Worm (Caenorhabditis elegans) whole organism, L1 larva: Measurements from ENCODE around the gene rpi-1.

Experiments
- C04F5.9 ChIP-seq: sonication (generic microtip); optimal IDR thresholded peaks from 2 replicates; lab custom pipeline; 2016; ENCODE audit warnings: missing genetic modification characterization, missing compliant biosample characterization
- C16A3.4 ChIP-seq: fragments of 150-350 bp; optimal IDR thresholded peaks from 2 replicates; lab custom pipeline; 2014; ENCODE audit warnings: missing biosample characterization, missing genetic modification characterization
- C34B4.2 ChIP-seq: sonication (generic microtip); optimal IDR thresholded peaks from 2 replicates; lab custom pipeline; 2017; ENCODE audit warnings: mild to moderate bottlenecking, missing genetic modification characterization, missing compliant biosample characterization
- Y116A8C.19 ChIP-seq: sonication (generic microtip); optimal IDR thresholded peaks from 2 replicates; lab custom pipeline; 2016; ENCODE audit warnings: missing compliant biosample characterization, missing genetic modification characterization, borderline replicate concordance
- aly-2 ChIP-seq: fragments of 150-350 bp; optimal IDR thresholded peaks from 2 replicates; lab custom pipeline; 2014; ENCODE audit warnings: missing biosample characterization, missing genetic modification characterization
- ama-1 ChIP-seq: fragments of 150-350 bp; optimal IDR thresholded peaks from 2 replicates; lab custom pipeline; 2014
- ceh-8 ChIP-seq: fragments of 200-800 bp; sonication (Bioruptor generic); optimal IDR thresholded peaks from 2 replicates; lab custom pipeline; 2018; ENCODE audit warnings: mild to moderate bottlenecking, missing genetic modification characterization, moderate library complexity, missing compliant biosample characterization
- ceh-82 ChIP-seq, 3 experiments: fragments of 150-350 bp in 1 of 3; sonication (generic microtip) in 2 of 3; optimal IDR thresholded peaks; 2 replicates each; lab custom pipeline; 2014 to 2017; ENCODE audit warnings: missing biosample characterization in 3 of 3, missing genetic modification characterization in 3 of 3
- efl-1 ChIP-seq, 4 experiments: fragments of 150-350 bp; optimal IDR thresholded peaks in 3 of 4; peaks in 1 of 4; 1 replicate in 1 of 4; 2 replicates in 3 of 4; lab custom pipeline; 2014; ENCODE audit warnings: missing biosample characterization in 2 of 4, missing genetic modification characterization in 2 of 4, missing genetic modification reagents in 2 of 4
- elt-2 ChIP-seq: sonication (generic microtip); optimal IDR thresholded peaks from 2 replicates; lab custom pipeline; 2016; ENCODE audit warnings: missing genetic modification characterization, mild to moderate bottlenecking, inconsistent platforms, missing compliant biosample characterization, missing genetic modification reagents
- fkh-10 ChIP-seq: sonication (generic microtip); optimal IDR thresholded peaks from 2 replicates; lab custom pipeline; 2017; ENCODE audit warnings: missing biosample characterization, missing genetic modification reagents, missing genetic modification characterization
- fkh-8 ChIP-seq: sonication (generic microtip); optimal IDR thresholded peaks from 2 replicates; lab custom pipeline; 2016; ENCODE audit warnings: mild to moderate bottlenecking, missing genetic modification characterization, missing compliant biosample characterization
- fos-1 ChIP-seq: fragments of 150-350 bp; optimal IDR thresholded peaks from 2 replicates; lab custom pipeline; 2014; ENCODE audit warnings: missing biosample characterization, missing genetic modification characterization
- grh-1 ChIP-seq: fragments of 200-800 bp; sonication (Bioruptor generic); IDR thresholded peaks from 2 replicates; pipeline ENCODE4 v1.3.6; 2022; ENCODE audit warnings: missing genetic modification reagents, missing genetic modification characterization, missing compliant biosample characterization
- hlh-4 ChIP-seq: sonication (generic microtip); optimal IDR thresholded peaks from 2 replicates; lab custom pipeline; 2016; ENCODE audit warnings: mild to moderate bottlenecking, missing genetic modification characterization, missing compliant biosample characterization
- hpl-2 ChIP-seq: fragments of 150-350 bp; optimal IDR thresholded peaks from 2 replicates; lab custom pipeline; 2014; ENCODE audit warnings: missing biosample characterization, missing genetic modification reagents, missing genetic modification characterization
- jun-1 ChIP-seq: fragments of 150-350 bp; optimal IDR thresholded peaks from 2 replicates; lab custom pipeline; 2014; ENCODE audit warnings: missing biosample characterization, missing genetic modification reagents, missing genetic modification characterization
- lin-13 ChIP-seq: fragments of 150-350 bp; optimal IDR thresholded peaks from 2 replicates; lab custom pipeline; 2014; ENCODE audit warnings: missing biosample characterization, missing genetic modification reagents, missing genetic modification characterization
- lin-15B ChIP-seq: fragments of 150-350 bp; sonication (generic microtip); optimal IDR thresholded peaks from 3 replicates; lab custom pipeline; 2014; ENCODE audit warnings: missing biosample characterization, missing genetic modification characterization
- lsy-2 ChIP-seq, 2 experiments: fragments of 150-350 bp; optimal IDR thresholded peaks; 2 replicates each; lab custom pipeline; 2014; ENCODE audit warnings: missing biosample characterization in 2 of 2, missing genetic modification characterization in 2 of 2
- mab-9 ChIP-seq: fragments of 200-800 bp; sonication (Bioruptor generic); IDR thresholded peaks from 2 replicates; pipeline ENCODE4 v1.3.6; 2022; ENCODE audit warnings: missing genetic modification reagents, missing genetic modification characterization, missing compliant biosample characterization
- nhr-20 ChIP-seq: sonication (generic microtip); optimal IDR thresholded peaks from 2 replicates; lab custom pipeline; 2016; ENCODE audit warnings: mild to moderate bottlenecking, missing genetic modification characterization, missing compliant biosample characterization
- nhr-76 ChIP-seq: sonication (generic microtip); optimal IDR thresholded peaks from 2 replicates; lab custom pipeline; 2017; ENCODE audit warnings: missing biosample characterization, missing genetic modification characterization
- nhr-77 ChIP-seq: fragments of 150-350 bp; optimal IDR thresholded peaks from 2 replicates; lab custom pipeline; 2014; ENCODE audit warnings: missing biosample characterization, missing genetic modification characterization
- nhr-84 ChIP-seq: sonication (generic microtip); optimal IDR thresholded peaks from 2 replicates; lab custom pipeline; 2017; ENCODE audit warnings: missing biosample characterization, missing genetic modification characterization
- skn-1 ChIP-seq: fragments of 150-350 bp; optimal IDR thresholded peaks from 2 replicates; lab custom pipeline; 2014; ENCODE audit warnings: missing biosample characterization, missing genetic modification characterization
- snu-23 ChIP-seq: sonication (generic microtip); optimal IDR thresholded peaks from 2 replicates; lab custom pipeline; 2016; ENCODE audit warnings: missing genetic modification characterization, missing compliant biosample characterization
- sox-4 ChIP-seq: sonication (generic microtip); optimal IDR thresholded peaks from 2 replicates; lab custom pipeline; 2016; ENCODE audit warnings: missing genetic modification characterization, missing compliant biosample characterization
- sup-37 ChIP-seq: fragments of 200-800 bp; sonication (Bioruptor generic); optimal IDR thresholded peaks from 2 replicates; lab custom pipeline; 2018; ENCODE audit warnings: mild to moderate bottlenecking, missing genetic modification characterization, missing compliant biosample characterization
- tbx-2 ChIP-seq: sonication (generic microtip); optimal IDR thresholded peaks from 2 replicates; lab custom pipeline; 2016; ENCODE audit warnings: missing genetic modification characterization, missing compliant biosample characterization
- xbp-1 ChIP-seq: sonication (generic microtip); optimal IDR thresholded peaks from 2 replicates; lab custom pipeline; 2016; ENCODE audit warnings: missing genetic modification characterization, missing compliant biosample characterization
- zag-1 ChIP-seq: fragments of 150-350 bp; optimal IDR thresholded peaks from 2 replicates; lab custom pipeline; 2014; ENCODE audit warnings: missing biosample characterization, missing genetic modification characterization
- zip-4 ChIP-seq: fragments of 200-800 bp; sonication (Bioruptor generic); optimal IDR thresholded peaks from 2 replicates; lab custom pipeline; 2018; ENCODE audit warnings: mild to moderate bottlenecking, missing genetic modification characterization, moderate library complexity, missing compliant biosample characterization
- ztf-4 ChIP-seq: fragments of 150-350 bp; optimal IDR thresholded peaks from 2 replicates; lab custom pipeline; 2014; ENCODE audit warnings: missing biosample characterization, missing genetic modification characterization

Gene rpi-1

ce11 chrII:14002200-14002599 is 40.0 kb upstream of the rpi-1 start, which contains the start of gene F01D5.5:
F01D5.5 (minus strand) TSS chrII:14002300.
- TF ChIP-seq fos-1 (tag; lab: Kevin White, UChicago) = no peak
- TF ChIP-seq elt-2 (tag; lab: Kevin White, UChicago) = peak; percentile 55

ce11 chrII:14000044-14000443 is 37.8 kb upstream of the rpi-1 start, which contains the start of gene F01D5.3:
F01D5.3 (minus strand) TSS chrII:14000144.
- TF ChIP-seq elt-2 (tag; lab: Kevin White, UChicago) = peak; percentile 21

- TF ChIP-seq mab-9 = no peak
- no peak for TF ChIP-seq ama-1 (lab: Kevin White, UChicago)
- no peak for TF ChIP-seq sup-37 (GFP tag; lab: Kevin White, UChicago)
- no peak for TF ChIP-seq snu-23
- TF ChIP-seq jun-1 (tag; lab: Kevin White, UChicago) = no peak
- TF ChIP-seq C34B4.2 = no peak
- no peak for TF ChIP-seq xbp-1 (tag; lab: Kevin White, UChicago)
- TF ChIP-seq aly-2 = no peak
- TF ChIP-seq grh-1 (GFP tag; lab: Robert Waterston, UW) = no peak
- no peak for TF ChIP-seq efl-1 (optimal IDR thresholded peaks at IDR 0.05; lab: Kevin White, UChicago)
- no peak for TF ChIP-seq efl-1 (GFP tag; optimal IDR thresholded peaks at IDR 0.05 in 1 of 2; lab: Kevin White, UChicago)
- TF ChIP-seq nhr-84 (tag; lab: Kevin White, UChicago) = no peak
- TF ChIP-seq sox-4 (tag; lab: Kevin White, UChicago) = no peak
- TF ChIP-seq zag-1 (tag; lab: Kevin White, UChicago) = no peak
- no peak for TF ChIP-seq ceh-8 (GFP tag; lab: Kevin White, UChicago)
- TF ChIP-seq hpl-2 (GFP tag; lab: Kevin White, UChicago) = no peak
Measured at ce11 chrII:13998964-13999363, 36.7 kb upstream of the rpi-1 start, which contains the start of gene F01D5.2. F01D5.2 (minus strand) TSS chrII:13999064.

ce11 chrII:13997989-13998388 is 35.8 kb upstream of the rpi-1 start:
- TF ChIP-seq zip-4 = no peak
- TF ChIP-seq fkh-8 (tag; lab: Kevin White, UChicago) = no peak
- no peak for TF ChIP-seq C16A3.4
- TF ChIP-seq skn-1 (tag; lab: Kevin White, UChicago) = no peak
- no peak for TF ChIP-seq ztf-4 (tag; lab: Kevin White, UChicago)
- no peak for TF ChIP-seq nhr-77 (tag; lab: Kevin White, UChicago)
- no peak for TF ChIP-seq Y116A8C.19 (tag; lab: Kevin White, UChicago)
- TF ChIP-seq ceh-82 (tag; optimal IDR thresholded peaks at IDR 0.05; lab: Kevin White, UChicago) = no peak
- no peak for TF ChIP-seq lsy-2 (tag; optimal IDR thresholded peaks at IDR 0.05; lab: Kevin White, UChicago)
- TF ChIP-seq lin-15B (tag; lab: Kevin White, UChicago) = no peak
- TF ChIP-seq tbx-2 = no peak
- TF ChIP-seq fkh-10 (GFP tag; lab: Kevin White, UChicago) = no peak
- TF ChIP-seq nhr-76 (tag; lab: Kevin White, UChicago) = no peak
- no peak for TF ChIP-seq C34B4.2

- TF ChIP-seq elt-2 (tag; lab: Kevin White, UChicago) = peak; percentile 84
- TF ChIP-seq snu-23 = no peak
Measured at ce11 chrII:13997477-13997876, 35.3 kb upstream of the rpi-1 start, which contains the start of gene F01D5.1. F01D5.1 (minus strand) TSS chrII:13997581.

- no peak for TF ChIP-seq C04F5.9 (tag; lab: Kevin White, UChicago)
Measured at ce11 chrII:13994934-13995333, 32.7 kb upstream of the rpi-1 start, which contains the start of gene Y39G8B.7. Y39G8B.7 (minus strand) TSS chrII:13995034.

ce11 chrII:13991741-13992140 is 29.5 kb upstream of the rpi-1 start, which contains the start of gene Y39G8B.5:
Y39G8B.5 (minus strand) TSS chrII:13991841.
- TF ChIP-seq nhr-20 (tag; lab: Kevin White, UChicago) (no peak), efl-1 (optimal IDR thresholded peaks at IDR 0.05; lab: Kevin White, UChicago) (no peak), efl-1 (GFP tag; optimal IDR thresholded peaks at IDR 0.05 in 1 of 2; lab: Kevin White, UChicago) (peak in 1 of 2 experiments; percentile 6), hlh-4 (no peak), lin-13 (GFP tag; lab: Kevin White, UChicago) (no peak)
